Worm (Caenorhabditis elegans): ENCODE results near the gene F28C6.8.

F28C6.8 gene

DNA sequence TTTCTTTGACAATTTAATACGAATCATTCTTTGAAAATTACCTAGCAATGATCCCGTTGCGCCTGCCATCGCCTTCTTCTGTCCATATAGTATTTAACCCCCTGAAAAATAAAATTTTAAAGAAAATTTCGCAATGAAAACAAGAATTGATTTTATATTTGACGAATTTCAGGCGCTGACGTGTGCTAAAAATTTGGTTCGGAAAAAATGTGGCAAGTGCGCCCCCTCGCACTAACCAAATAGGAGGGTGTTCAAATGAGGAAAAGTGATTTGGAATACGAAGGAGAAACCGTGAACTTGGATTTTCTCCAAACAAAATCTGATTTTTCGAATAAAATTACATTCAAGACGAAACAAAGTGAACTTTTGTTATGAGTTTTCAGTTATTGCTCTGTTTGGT lies 40.6 kb upstream of the F28C6.8 start, which contains the start of gene stc-1 (continued):
- TF ChIP-seq Y116A8C.19 (tag; optimal IDR thresholded peaks at IDR 0.05; ENCODE audit: borderline replicate concordance), result no peak
- no peak for TF ChIP-seq nhr-47 (tag; optimal IDR thresholded peaks at IDR 0.05)
- TF ChIP-seq nhr-28 (tag; optimal IDR thresholded peaks at IDR 0.05), result no peak
- no peak for TF ChIP-seq hpl-2 (GFP tag; optimal IDR thresholded peaks at IDR 0.05)
- TF ChIP-seq unc-130 (tag; optimal IDR thresholded peaks at IDR 0.05), result no peak
- TF ChIP-seq C34B4.2 (tag; optimal IDR thresholded peaks at IDR 0.05), result no peak
- no peak for TF ChIP-seq mdl-1 (tag; optimal IDR thresholded peaks at IDR 0.05)
- no peak for TF ChIP-seq ceh-90 (tag; optimal IDR thresholded peaks at IDR 0.05)
- no peak for TF ChIP-seq unc-86 (tag; optimal IDR thresholded peaks at IDR 0.05)
- no peak for TF ChIP-seq irx-1 (tag; optimal IDR thresholded peaks at IDR 0.05)
- no peak for TF ChIP-seq rnt-1 (tag; optimal IDR thresholded peaks at IDR 0.05)
- TF ChIP-seq lin-39 (tag; optimal IDR thresholded peaks at IDR 0.05), result no peak
- peak in 1 of 2 experiments; percentile 82 for TF ChIP-seq efl-1 (optimal IDR thresholded peaks at IDR 0.05)
- TF ChIP-seq efl-1 (GFP tag; optimal IDR thresholded peaks at IDR 0.05 in 1 of 2), result peak; percentile 86 to 98
- no peak for TF ChIP-seq fkh-10 (GFP tag; optimal IDR thresholded peaks at IDR 0.05)
- TF ChIP-seq ces-1 (GFP tag; optimal IDR thresholded peaks at IDR 0.05), result no peak
- no peak for TF ChIP-seq ztf-4 (tag; optimal IDR thresholded peaks at IDR 0.05)
- no peak for TF ChIP-seq lin-15B (tag; optimal IDR thresholded peaks at IDR 0.05)
- no peak for TF ChIP-seq fos-1 (tag; optimal IDR thresholded peaks at IDR 0.05)
- no peak for TF ChIP-seq snpc-4 (tag; optimal IDR thresholded peaks at IDR 0.05)
- no peak for TF ChIP-seq isw-1 (GFP tag; IDR thresholded peaks at IDR 0.05)
- TF ChIP-seq zip-4 (GFP tag; optimal IDR thresholded peaks at IDR 0.05), result no peak
- TF ChIP-seq nhr-237 (tag; optimal IDR thresholded peaks at IDR 0.05), result no peak
- TF ChIP-seq ceh-88 (GFP tag; IDR thresholded peaks at IDR 0.05), result no peak
- no peak for TF ChIP-seq elt-3 (tag; optimal IDR thresholded peaks at IDR 0.05)
- no peak for TF ChIP-seq pax-3 (tag; optimal IDR thresholded peaks at IDR 0.05)
- TF ChIP-seq hlh-17 (GFP tag; optimal IDR thresholded peaks at IDR 0.05; ENCODE audit: borderline replicate concordance), result no peak
- peak; percentile 18 for TF ChIP-seq snu-23 (GFP tag; optimal IDR thresholded peaks at IDR 0.05)
- peak; percentile 35 for TF ChIP-seq nhr-85 (tag)
- no peak for TF ChIP-seq efl-3 (GFP tag; optimal IDR thresholded peaks at IDR 0.05)
- TF ChIP-seq dpl-1 (GFP tag; optimal IDR thresholded peaks at IDR 0.05), result peak; percentile 65 to 86 (median 79)
- TF ChIP-seq nhr-11 (tag; optimal IDR thresholded peaks at IDR 0.05), result no peak
- TF ChIP-seq egl-27 (tag; optimal IDR thresholded peaks at IDR 0.05), result no peak
- no peak for TF ChIP-seq mef-2 (tag; optimal IDR thresholded peaks at IDR 0.05)

- TF ChIP-seq ets-5 (GFP tag; IDR thresholded peaks at IDR 0.05) (no peak), tbx-2 (tag; optimal IDR thresholded peaks at IDR 0.05) (no peak), elt-2 (tag; optimal IDR thresholded peaks at IDR 0.05) (peak; percentile 85), nhr-11 (tag; optimal IDR thresholded peaks at IDR 0.05) (no peak), ama-1 (optimal IDR thresholded peaks at IDR 0.05) (peak; percentile 1), tlp-1 (tag; optimal IDR thresholded peaks at IDR 0.05) (peak; percentile 16), nhr-12 (tag; optimal IDR thresholded peaks at IDR 0.05) (no peak), rnt-1 (tag; optimal IDR thresholded peaks at IDR 0.05) (no peak), pag-3 (tag; optimal IDR thresholded peaks at IDR 0.05; ENCODE audit: borderline replicate concordance, insufficient read depth) (no peak), xbp-1 (tag; optimal IDR thresholded peaks at IDR 0.05) (no peak), nhr-19 (GFP tag; conservative IDR thresholded peaks at IDR 0.05) (no peak), nhr-20 (tag; optimal IDR thresholded peaks at IDR 0.05) (no peak), lsy-2 (tag; optimal IDR thresholded peaks at IDR 0.05) (peak in 1 of 2 experiments; percentile 13), jun-1 (tag; optimal IDR thresholded peaks at IDR 0.05) (peak; percentile 30), unc-130 (tag; optimal IDR thresholded peaks at IDR 0.05) (no peak), fos-1 (tag; optimal IDR thresholded peaks at IDR 0.05) (no peak), nhr-47 (tag; optimal IDR thresholded peaks at IDR 0.05) (no peak), hlh-17 (GFP tag; optimal IDR thresholded peaks at IDR 0.05; ENCODE audit: borderline replicate concordance) (no peak), pqm-1 (tag; optimal IDR thresholded peaks at IDR 0.05) (peak; percentile 57), lin-35 (GFP tag; optimal IDR thresholded peaks at IDR 0.05) (peak in 1 of 2 experiments; percentile 54), vab-15 (tag; optimal IDR thresholded peaks at IDR 0.05) (no peak), efl-1 (optimal IDR thresholded peaks at IDR 0.05) (no peak), efl-1 (GFP tag; optimal IDR thresholded peaks at IDR 0.05 in 1 of 2) (peak in 1 of 2 experiments; percentile 92), ceh-90 (tag; optimal IDR thresholded peaks at IDR 0.05) (no peak), ztf-11 (tag; optimal IDR thresholded peaks at IDR 0.05) (no peak), nhr-85 (tag) (no peak), dpl-1 (GFP tag; optimal IDR thresholded peaks at IDR 0.05) (peak in 1 of 3 experiments; percentile 27)
Observed at ce11 chrII:8566806-8567266, 39.8 kb upstream of the F28C6.8 start, which contains the start of gene F54C9.3. Gene F54C9.3 (minus strand): TSS chrII:8566856.

Data from whole organism, L1 larva.